Fruit fly (Drosophila melanogaster) whole organism, wandering third instar larva: ENCODE measurements around the gene Txl.

Experiments
- Abd-B ChIP-seq: fragments of >200 bp; optimal IDR thresholded peaks from 2 replicates; lab custom pipeline; 2017; ENCODE audit warnings: missing biosample characterization, missing genetic modification characterization
- CG32264 ChIP-seq: fragments of 200-800 bp; sonication (Bioruptor generic); optimal IDR thresholded peaks from 2 replicates; lab custom pipeline; 2016; ENCODE audit warnings: missing biosample characterization, missing genetic modification characterization
- CG9705 ChIP-seq: fragments of 200-800 bp; sonication (Bioruptor generic); optimal IDR thresholded peaks from 2 replicates; lab custom pipeline; 2018; ENCODE audit warnings: missing biosample characterization, mild to moderate bottlenecking, missing genetic modification characterization
- CrebA ChIP-seq: fragments of 200-800 bp; sonication (Bioruptor generic); optimal IDR thresholded peaks from 2 replicates; lab custom pipeline; 2016; ENCODE audit warnings: missing biosample characterization, mild to moderate bottlenecking, missing genetic modification characterization, borderline replicate concordance
- Dif ChIP-seq: fragments of 200-275, 200-300 bp; sonication (Bioruptor generic); optimal IDR thresholded peaks from 2 replicates; lab custom pipeline; 2018; ENCODE audit warnings: missing biosample characterization, missing genetic modification characterization; ENCODE audit not compliant: partially characterized antibody
- GATAd ChIP-seq: sonication (Bioruptor generic); optimal IDR thresholded peaks from 2 replicates; lab custom pipeline; 2016; ENCODE audit warnings: missing biosample characterization, missing genetic modification characterization
- HLH106 ChIP-seq: fragments of 200-800 bp; optimal IDR thresholded peaks from 3 replicates; lab custom pipeline; 2019; ENCODE audit warnings: missing biosample characterization, mild to moderate bottlenecking, missing genetic modification characterization, moderate library complexity
- Hnf4 ChIP-seq: fragments of 200-800 bp; sonication (Bioruptor generic); optimal IDR thresholded peaks from 2 replicates; lab custom pipeline; 2016; ENCODE audit warnings: missing biosample characterization, mild to moderate bottlenecking, missing genetic modification characterization
- Hr78 ChIP-seq: fragments of >200 bp; optimal IDR thresholded peaks from 2 replicates; lab custom pipeline; 2017; ENCODE audit warnings: missing biosample characterization, missing genetic modification characterization
- Hr83 ChIP-seq: fragments of 200-300 bp; sonication (Bioruptor generic); optimal IDR thresholded peaks from 2 replicates; lab custom pipeline; 2016; ENCODE audit warnings: missing biosample characterization, mild to moderate bottlenecking, missing genetic modification characterization, moderate library complexity; ENCODE audit not compliant: poor library complexity, severe bottlenecking
- Jra ChIP-seq: sonication (Bioruptor generic); optimal IDR thresholded peaks from 2 replicates; lab custom pipeline; 2016; ENCODE audit warnings: missing biosample characterization, missing genetic modification characterization
- Mio ChIP-seq: sonication (Bioruptor generic); optimal IDR thresholded peaks from 2 replicates; lab custom pipeline; 2016; ENCODE audit warnings: missing biosample characterization, missing genetic modification characterization
- Myc ChIP-seq: fragments of >200 bp; optimal IDR thresholded peaks from 2 replicates; lab custom pipeline; 2017
- N ChIP-seq: fragments of >200 bp; optimal IDR thresholded peaks from 2 replicates; lab custom pipeline; 2018; ENCODE audit warnings: missing biosample characterization, missing external identifiers, missing genetic modification characterization
- OdsH ChIP-seq: fragments of 200-800 bp; sonication (Bioruptor generic); optimal IDR thresholded peaks from 2 replicates; lab custom pipeline; 2016; ENCODE audit warnings: missing biosample characterization, mild to moderate bottlenecking, missing genetic modification characterization
- Rel ChIP-seq, 2 experiments: fragments of 200-800 bp; sonication (Bioruptor generic) in 1 of 2; optimal IDR thresholded peaks; 2 replicates in 1 of 2; 3 replicates in 1 of 2; lab custom pipeline; 2016 to 2019; ENCODE audit warnings: mild to moderate bottlenecking in 2 of 2, missing biosample characterization in 2 of 2, missing genetic modification characterization in 2 of 2, moderate library complexity in 1 of 2
- Sp1 ChIP-seq: fragments of 200-800 bp; sonication (Bioruptor generic); optimal IDR thresholded peaks from 3 replicates; lab custom pipeline; 2019; ENCODE audit warnings: missing biosample characterization, mild to moderate bottlenecking, missing genetic modification characterization, moderate library complexity
- Vsx2 ChIP-seq: fragments of 200-300, 225-300 bp; sonication (Bioruptor generic); optimal IDR thresholded peaks from 2 replicates; lab custom pipeline; 2018; ENCODE audit warnings: missing biosample characterization, missing genetic modification characterization; ENCODE audit not compliant: partially characterized antibody
- br ChIP-seq: fragments of 200-800 bp; sonication (Bioruptor generic); optimal IDR thresholded peaks from 2 replicates; lab custom pipeline; 2016; ENCODE audit warnings: missing biosample characterization, missing genetic modification characterization
- brk ChIP-seq: fragments of 200-800 bp; sonication (Bioruptor generic); optimal IDR thresholded peaks from 2 replicates; lab custom pipeline; 2016; ENCODE audit warnings: missing biosample characterization, mild to moderate bottlenecking, missing genetic modification characterization
- dl ChIP-seq, 2 experiments: fragments of 175-275, 200-275 bp in 1 of 2; fragments of 200-275 bp in 1 of 2; sonication (Bioruptor generic); optimal IDR thresholded peaks; lab custom pipeline; 2018; ENCODE audit warnings: mild to moderate bottlenecking in 2 of 2, missing biosample characterization in 2 of 2, missing genetic modification characterization in 2 of 2, moderate library complexity in 2 of 2; ENCODE audit not compliant: partially characterized antibody in 2 of 2, insufficient read depth in 1 of 2
- dmrt93B ChIP-seq: fragments of 200-800 bp; sonication (Bioruptor generic); optimal IDR thresholded peaks from 2 replicates; lab custom pipeline; 2018; ENCODE audit warnings: missing biosample characterization, mild to moderate bottlenecking, missing genetic modification characterization
- dsf ChIP-seq: sonication (Bioruptor generic); optimal IDR thresholded peaks from 2 replicates; lab custom pipeline; 2016; ENCODE audit warnings: missing biosample characterization, missing genetic modification characterization, borderline replicate concordance
- ey ChIP-seq: fragments of 200-800 bp; sonication (Bioruptor generic); optimal IDR thresholded peaks from 2 replicates; lab custom pipeline; 2016; ENCODE audit warnings: missing biosample characterization, missing genetic modification characterization
- foxo ChIP-seq, 2 experiments: fragments of 200-800 bp; sonication (Bioruptor generic); optimal IDR thresholded peaks; 2 replicates in 1 of 2; 3 replicates in 1 of 2; lab custom pipeline; 2016 to 2017; ENCODE audit warnings: missing biosample characterization in 2 of 2, missing genetic modification characterization in 2 of 2
- fru ChIP-seq: fragments of 200-800 bp; sonication (Bioruptor generic); optimal IDR thresholded peaks from 3 replicates; lab custom pipeline; 2016; ENCODE audit warnings: missing biosample characterization, mild to moderate bottlenecking, missing genetic modification characterization
- h ChIP-seq: fragments of 200-800 bp; sonication (Bioruptor generic); optimal IDR thresholded peaks from 3 replicates; lab custom pipeline; 2016; ENCODE audit warnings: missing biosample characterization, mild to moderate bottlenecking, missing genetic modification characterization
- jim ChIP-seq: fragments of 175-275, 200-325 bp; sonication (Bioruptor generic); optimal IDR thresholded peaks from 2 replicates; lab custom pipeline; 2016; ENCODE audit warnings: missing biosample characterization, mild to moderate bottlenecking, missing genetic modification characterization
- lola ChIP-seq: fragments of >200 bp; optimal IDR thresholded peaks from 2 replicates; lab custom pipeline; 2017; ENCODE audit warnings: missing biosample characterization, missing genetic modification characterization
- pan ChIP-seq: fragments of >200 bp; optimal IDR thresholded peaks from 2 replicates; lab custom pipeline; 2017
- psq ChIP-seq: fragments of 200-800 bp; sonication (Bioruptor generic); optimal IDR thresholded peaks from 3 replicates; lab custom pipeline; 2017; ENCODE audit warnings: missing biosample characterization, mild to moderate bottlenecking, missing genetic modification characterization, moderate library complexity
- rgr ChIP-seq: fragments of 200-800 bp; sonication (Bioruptor generic); optimal IDR thresholded peaks from 3 replicates; lab custom pipeline; 2016; ENCODE audit warnings: missing biosample characterization, mild to moderate bottlenecking, missing genetic modification characterization
- sage ChIP-seq: fragments of 200-800 bp; sonication (Bioruptor generic); optimal IDR thresholded peaks from 2 replicates; lab custom pipeline; 2016; ENCODE audit warnings: missing biosample characterization, mild to moderate bottlenecking, missing genetic modification characterization
- sv ChIP-seq: fragments of 200-800 bp; sonication (Bioruptor generic); optimal IDR thresholded peaks from 3 replicates; lab custom pipeline; 2016; ENCODE audit warnings: missing biosample characterization, missing genetic modification characterization
- tai ChIP-seq: sonication (Bioruptor generic); optimal IDR thresholded peaks from 2 replicates; lab custom pipeline; 2016; ENCODE audit warnings: missing biosample characterization, missing genetic modification characterization
- usp ChIP-seq: fragments of >200 bp; optimal IDR thresholded peaks from 2 replicates; lab custom pipeline; 2017; ENCODE audit warnings: missing biosample characterization, missing genetic modification characterization
- woc ChIP-seq: sonication (Bioruptor generic); optimal IDR thresholded peaks from 2 replicates; lab custom pipeline; 2016; ENCODE audit warnings: missing biosample characterization, mild to moderate bottlenecking, missing genetic modification characterization

Txl gene

DNA sequence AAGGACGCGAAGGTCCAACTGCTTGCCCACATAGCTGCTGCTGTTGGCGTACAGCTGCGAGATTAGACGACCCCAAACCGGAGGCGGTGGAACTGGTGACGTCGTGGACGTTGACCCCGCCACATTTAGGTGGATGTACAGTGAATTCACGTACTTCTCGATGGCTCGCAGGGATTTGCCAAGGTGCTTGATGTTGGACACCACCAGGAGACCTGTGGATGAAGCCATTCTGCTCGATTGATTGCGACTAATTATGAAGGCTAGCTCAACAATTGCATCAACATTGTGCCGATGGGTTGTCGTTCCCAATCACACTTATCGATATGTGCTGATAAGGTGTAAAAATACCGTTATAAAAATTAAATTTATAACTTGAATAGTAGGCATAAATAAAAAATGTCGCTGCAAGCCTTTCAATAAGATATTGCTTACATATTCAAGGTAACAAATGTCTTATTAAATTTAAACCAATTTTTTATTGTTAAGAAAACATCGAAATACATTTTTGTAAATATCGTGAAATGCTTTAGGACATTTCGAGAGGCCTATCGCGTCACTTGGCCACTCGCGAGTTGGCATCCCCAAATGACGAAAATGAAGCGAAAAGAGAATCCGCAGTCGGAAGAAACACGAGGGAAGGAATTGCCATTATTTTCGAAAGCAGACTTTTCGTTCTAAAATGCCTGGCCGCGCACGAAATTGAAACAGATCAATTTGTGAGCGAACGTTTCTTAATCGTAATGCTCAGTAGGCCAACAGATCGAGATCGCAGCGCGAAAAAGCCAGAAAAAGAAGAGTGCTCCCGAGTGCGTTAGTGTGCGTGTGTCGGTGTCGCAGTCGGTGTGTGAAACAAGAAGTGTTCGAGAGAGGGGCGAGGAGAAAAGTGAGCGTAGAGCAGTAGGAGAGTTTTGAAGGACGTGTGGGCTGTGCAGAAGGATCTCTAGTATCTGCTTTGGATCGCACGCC is 3.2 kb downstream of the Txl start, which contains the start of the genes Ppat-Dpck and scny (continued):
- TF ChIP-seq tai (GFP tag; lab: Kevin White, UChicago) (no peak), HLH106 (tag; lab: Kevin White, UChicago) (peak; percentile 13), dl (GFP tag; optimal IDR thresholded peaks at IDR 0.05; lab: Kevin White, UChicago; ENCODE audit: insufficient read depth in 1 of 2, partially characterized antibody in 2 of 2) (no peak), OdsH (peak; percentile 1), Sp1 (GFP tag; lab: Kevin White, UChicago) (peak; percentile 33), N (GFP tag; lab: Kevin White, UChicago) (peak; percentile 49), Vsx2 (GFP tag; lab: Kevin White, UChicago) (no peak), rgr (peak; percentile 35), sage (GFP tag; lab: Kevin White, UChicago) (no peak), ey (GFP tag; lab: Kevin White, UChicago) (no peak), CG32264 (GFP tag; lab: Kevin White, UChicago) (no peak), lola (GFP tag; lab: Kevin White, UChicago) (no peak), sv (GFP tag; lab: Kevin White, UChicago) (no peak), Myc (lab: Kevin White, UChicago) (no peak)

DNA sequence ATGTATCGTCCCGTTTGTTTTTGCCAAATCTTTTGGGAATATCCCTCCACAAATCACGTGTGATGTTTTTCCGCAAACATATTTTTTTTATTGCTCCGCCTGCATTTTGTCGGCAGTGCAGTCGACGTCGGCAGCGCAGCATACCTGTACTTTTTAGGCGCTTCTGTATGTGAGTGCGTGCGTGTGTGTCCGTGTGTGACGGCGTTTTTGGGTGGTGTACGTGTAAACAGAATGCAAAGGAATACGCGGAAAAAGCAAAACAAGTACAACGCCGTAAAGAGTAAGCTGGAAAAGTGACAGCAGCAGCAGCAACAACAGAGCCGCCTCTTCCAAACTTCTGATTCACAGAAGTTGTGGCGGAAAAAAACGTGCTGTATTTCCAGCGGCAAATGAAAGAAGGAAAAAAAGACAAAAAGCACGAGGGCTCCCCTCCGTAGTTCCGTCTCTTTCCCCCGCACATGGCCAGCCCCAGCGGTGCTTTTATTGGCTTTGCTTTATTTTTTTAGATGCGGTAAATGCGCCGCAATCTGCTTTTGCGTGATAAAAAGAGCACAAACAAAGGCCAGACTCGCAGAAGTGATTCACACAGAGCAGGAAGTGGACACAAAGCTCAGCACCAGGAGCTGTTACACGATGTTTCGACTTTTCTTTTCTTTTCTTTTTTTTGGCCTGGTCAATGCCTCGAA is 4.6 kb downstream of the Txl start:
- TF ChIP-seq ey (GFP tag; lab: Kevin White, UChicago) (no peak), CG32264 (GFP tag; lab: Kevin White, UChicago) (no peak), Hnf4 (GFP tag; lab: Kevin White, UChicago) (no peak), jim (GFP tag; lab: Kevin White, UChicago) (peak; percentile 41), Mio (GFP tag; lab: Kevin White, UChicago) (no peak), Vsx2 (GFP tag; lab: Kevin White, UChicago) (no peak), brk (no peak), sage (GFP tag; lab: Kevin White, UChicago) (no peak), psq (GFP tag; lab: Kevin White, UChicago) (peak; percentile 95), Rel (GFP tag; optimal IDR thresholded peaks at IDR 0.05; lab: Kevin White, UChicago) (no peak), Rel (tag; optimal IDR thresholded peaks at IDR 0.05; lab: Kevin White, UChicago) (peak; percentile 95), HLH106 (tag; lab: Kevin White, UChicago) (peak; percentile 9), pan (lab: Kevin White, UChicago) (no peak), Jra (no peak), rgr (no peak), Sp1 (GFP tag; lab: Kevin White, UChicago) (peak; percentile 60), Dif (GFP tag; lab: Kevin White, UChicago) (peak; percentile 8), Hr78 (no peak), fru (GFP tag; lab: Kevin White, UChicago) (no peak), CG9705 (GFP tag; lab: Kevin White, UChicago) (peak; percentile 15), CrebA (GFP tag; lab: Kevin White, UChicago) (no peak), GATAd (GFP tag; lab: Kevin White, UChicago) (no peak), woc (GFP tag; lab: Kevin White, UChicago) (no peak), h (GFP tag; lab: Kevin White, UChicago) (no peak), usp (no peak), br (GFP tag; lab: Kevin White, UChicago) (no peak), tai (GFP tag; lab: Kevin White, UChicago) (no peak)

DNA sequence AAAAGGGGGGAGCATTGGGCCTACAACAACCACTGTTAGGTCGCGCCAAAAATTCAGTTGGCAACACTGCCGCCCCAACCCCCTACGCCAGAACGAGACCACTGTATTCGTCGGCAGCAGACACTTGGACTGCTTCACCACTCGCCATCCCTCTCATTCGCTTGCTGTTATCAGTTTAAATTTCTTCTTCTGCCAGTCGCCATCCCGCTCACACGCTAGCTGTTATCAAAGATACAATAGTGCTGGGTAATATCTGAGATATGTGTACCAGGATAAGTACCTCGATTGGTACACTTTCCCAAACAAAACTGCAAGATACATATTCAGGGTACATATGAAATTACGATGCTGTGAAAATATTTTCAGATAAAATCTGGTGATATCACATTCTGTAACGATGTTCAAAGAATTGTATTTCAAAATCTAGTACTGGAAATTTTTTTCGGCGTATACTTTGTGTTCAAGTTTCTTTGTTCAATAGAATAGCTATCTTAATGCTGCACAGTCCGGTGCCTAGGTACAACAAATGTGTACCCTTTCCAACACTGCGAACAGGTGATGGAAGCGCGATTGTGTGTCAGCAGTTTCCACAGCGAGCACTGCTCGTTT is 5.3 kb downstream of the Txl start:
- TF ChIP-seq jim (GFP tag; lab: Kevin White, UChicago) (peak; percentile 88), GATAd (GFP tag; lab: Kevin White, UChicago) (peak; percentile 100), Hr78 (no peak), woc (GFP tag; lab: Kevin White, UChicago) (peak; percentile 95), foxo (GFP tag; optimal IDR thresholded peaks at IDR 0.05; lab: Kevin White, UChicago) (peak; percentile 60 to 93), Hnf4 (GFP tag; lab: Kevin White, UChicago) (no peak), N (GFP tag; lab: Kevin White, UChicago) (no peak), CG32264 (GFP tag; lab: Kevin White, UChicago) (peak; percentile 85), h (GFP tag; lab: Kevin White, UChicago) (peak; percentile 93), psq (GFP tag; lab: Kevin White, UChicago) (peak; percentile 45), CG9705 (GFP tag; lab: Kevin White, UChicago) (peak; percentile 73), dsf (GFP tag; lab: Kevin White, UChicago) (peak; percentile 14), Abd-B (GFP tag; lab: Kevin White, UChicago) (no peak), dmrt93B (GFP tag; lab: Kevin White, UChicago) (no peak), HLH106 (tag; lab: Kevin White, UChicago) (peak; percentile 89), Mio (GFP tag; lab: Kevin White, UChicago) (peak; percentile 66), lola (GFP tag; lab: Kevin White, UChicago) (no peak), sage (GFP tag; lab: Kevin White, UChicago) (no peak), Myc (lab: Kevin White, UChicago) (peak; percentile 92), CrebA (GFP tag; lab: Kevin White, UChicago) (no peak), tai (GFP tag; lab: Kevin White, UChicago) (no peak), dl (GFP tag; optimal IDR thresholded peaks at IDR 0.05; lab: Kevin White, UChicago; ENCODE audit: insufficient read depth in 1 of 2, partially characterized antibody in 2 of 2) (peak in 1 of 2 experiments; percentile 41), Hr83 (GFP tag; lab: Kevin White, UChicago) (peak; percentile 59), ey (GFP tag; lab: Kevin White, UChicago) (peak; percentile 93), OdsH (peak; percentile 94)
